Worm (Caenorhabditis elegans) whole organism, L4 larva: ENCODE results near the gene K10D11.2.

Source experiments
- gei-8 ChIP-seq: fragments of 200-800 bp; sonication (Bioruptor generic); optimal IDR thresholded peaks from 2 replicates; lab custom pipeline; 2018; ENCODE audit warnings: mild to moderate bottlenecking, missing genetic modification characterization, missing compliant biosample characterization
- nhr-77 ChIP-seq: fragments of 150-350 bp; optimal IDR thresholded peaks from 2 replicates; lab custom pipeline; 2014; ENCODE audit warnings: missing biosample characterization, missing genetic modification characterization

DNA sequence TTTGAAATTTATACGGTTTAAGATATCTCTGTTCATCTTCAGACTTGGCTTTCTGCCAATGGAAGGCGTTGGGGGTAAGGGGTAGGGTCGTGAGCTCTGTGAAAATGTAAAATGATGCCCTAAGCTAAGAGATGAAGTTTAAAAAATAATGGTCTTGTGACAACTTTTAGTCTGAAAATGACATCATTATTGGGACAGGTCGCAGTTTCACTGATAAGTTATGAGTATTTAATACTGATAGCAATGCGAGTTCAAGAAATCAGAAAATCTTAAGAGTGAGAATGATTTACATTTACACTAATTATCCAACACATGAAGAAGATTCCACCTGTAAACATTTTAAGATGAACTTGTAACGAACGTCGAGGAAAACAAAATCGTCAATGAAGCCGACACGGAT lies 14.1 kb upstream of the K10D11.2 start:
- TF ChIP-seq gei-8 (no peak), nhr-77 (tag; lab: Kevin White, UChicago) (no peak)
